Worm (Caenorhabditis elegans) whole organism, L1 larva: ENCODE results near the gene bcas-2.

Experiments
- C04F5.9 ChIP-seq: sonication (generic microtip); optimal IDR thresholded peaks from 2 replicates; lab custom pipeline; 2016; ENCODE audit warnings: missing genetic modification characterization, missing compliant biosample characterization
- C16A3.4 ChIP-seq: fragments of 150-350 bp; optimal IDR thresholded peaks from 2 replicates; lab custom pipeline; 2014; ENCODE audit warnings: missing biosample characterization, missing genetic modification characterization
- alr-1 ChIP-seq: fragments of 200-800 bp; sonication (Bioruptor generic); optimal IDR thresholded peaks from 2 replicates; lab custom pipeline; 2018; ENCODE audit warnings: borderline replicate concordance, mild to moderate bottlenecking, missing genetic modification characterization, missing compliant biosample characterization
- aly-2 ChIP-seq: fragments of 150-350 bp; optimal IDR thresholded peaks from 2 replicates; lab custom pipeline; 2014; ENCODE audit warnings: missing biosample characterization, missing genetic modification characterization
- ceh-63 ChIP-seq: fragments of 200-800 bp; sonication (Bioruptor generic); optimal IDR thresholded peaks from 2 replicates; lab custom pipeline; 2018; ENCODE audit warnings: mild to moderate bottlenecking, missing genetic modification characterization, missing compliant biosample characterization
- ceh-90 ChIP-seq: sonication (generic microtip); optimal IDR thresholded peaks from 2 replicates; lab custom pipeline; 2016; ENCODE audit warnings: missing genetic modification characterization, missing compliant biosample characterization
- ces-1 ChIP-seq: fragments of 150-350 bp; optimal IDR thresholded peaks from 2 replicates; lab custom pipeline; 2014; ENCODE audit warnings: missing biosample characterization, missing genetic modification reagents, missing genetic modification characterization
- dsc-1 ChIP-seq: sonication (generic microtip); optimal IDR thresholded peaks from 2 replicates; lab custom pipeline; 2016; ENCODE audit warnings: mild to moderate bottlenecking, missing genetic modification characterization, missing compliant biosample characterization
- efl-1 ChIP-seq, 4 experiments: fragments of 150-350 bp; optimal IDR thresholded peaks in 3 of 4; peaks in 1 of 4; 1 replicate in 1 of 4; 2 replicates in 3 of 4; lab custom pipeline; 2014; ENCODE audit warnings: missing biosample characterization in 2 of 4, missing genetic modification characterization in 2 of 4, missing genetic modification reagents in 2 of 4
- egl-13 ChIP-seq: sonication (generic microtip); optimal IDR thresholded peaks from 2 replicates; lab custom pipeline; 2016; ENCODE audit warnings: missing genotype, missing genetic modification reagents, missing genetic modification characterization, missing compliant biosample characterization
- egl-27 ChIP-seq, 2 experiments: fragments of 150-350 bp in 1 of 2; sonication (generic microtip); optimal IDR thresholded peaks; 3 replicates each; lab custom pipeline; 2017 to 2018; ENCODE audit warnings: missing biosample characterization in 2 of 2, missing genetic modification characterization in 2 of 2, missing genetic modification reagents in 2 of 2
- elt-2 ChIP-seq: sonication (generic microtip); optimal IDR thresholded peaks from 2 replicates; lab custom pipeline; 2016; ENCODE audit warnings: missing genetic modification characterization, mild to moderate bottlenecking, inconsistent platforms, missing compliant biosample characterization, missing genetic modification reagents
- fos-1 ChIP-seq: fragments of 150-350 bp; optimal IDR thresholded peaks from 2 replicates; lab custom pipeline; 2014; ENCODE audit warnings: missing biosample characterization, missing genetic modification characterization
- grh-1 ChIP-seq: fragments of 200-800 bp; sonication (Bioruptor generic); IDR thresholded peaks from 2 replicates; pipeline ENCODE4 v1.3.6; 2022; ENCODE audit warnings: missing genetic modification reagents, missing genetic modification characterization, missing compliant biosample characterization
- hlh-17 ChIP-seq: fragments of 200-800 bp; sonication (Bioruptor generic); optimal IDR thresholded peaks from 2 replicates; lab custom pipeline; 2018; ENCODE audit warnings: missing genetic modification characterization, mild to moderate bottlenecking, missing compliant biosample characterization, moderate library complexity, borderline replicate concordance
- hpl-2 ChIP-seq: fragments of 150-350 bp; optimal IDR thresholded peaks from 2 replicates; lab custom pipeline; 2014; ENCODE audit warnings: missing biosample characterization, missing genetic modification reagents, missing genetic modification characterization
- jun-1 ChIP-seq: fragments of 150-350 bp; optimal IDR thresholded peaks from 2 replicates; lab custom pipeline; 2014; ENCODE audit warnings: missing biosample characterization, missing genetic modification reagents, missing genetic modification characterization
- lin-14 ChIP-seq: fragments of 200-800 bp; sonication (Bioruptor generic); optimal IDR thresholded peaks from 2 replicates; lab custom pipeline; 2018; ENCODE audit warnings: mild to moderate bottlenecking, missing genetic modification characterization, moderate library complexity, missing compliant biosample characterization
- lin-35 ChIP-seq, 2 experiments: fragments of 150-350 bp; optimal IDR thresholded peaks; 2 replicates each; lab custom pipeline; 2014; ENCODE audit warnings: missing biosample characterization in 2 of 2, missing genetic modification characterization in 2 of 2, missing genetic modification reagents in 2 of 2
- mab-9 ChIP-seq: fragments of 200-800 bp; sonication (Bioruptor generic); IDR thresholded peaks from 2 replicates; pipeline ENCODE4 v1.3.6; 2022; ENCODE audit warnings: missing genetic modification reagents, missing genetic modification characterization, missing compliant biosample characterization
- mep-1 ChIP-seq: fragments of 150-350 bp; optimal IDR thresholded peaks from 2 replicates; lab custom pipeline; 2014; ENCODE audit warnings: missing biosample characterization, missing genetic modification characterization
- nhr-237 ChIP-seq: fragments of 150-350 bp; optimal IDR thresholded peaks from 2 replicates; lab custom pipeline; 2014; ENCODE audit warnings: missing biosample characterization, missing genetic modification characterization
- nhr-28 ChIP-seq: fragments of 150-350 bp; optimal IDR thresholded peaks from 2 replicates; lab custom pipeline; 2014; ENCODE audit warnings: missing biosample characterization, missing genetic modification characterization
- nhr-71 ChIP-seq: sonication (generic microtip); optimal IDR thresholded peaks from 2 replicates; lab custom pipeline; 2016; ENCODE audit warnings: mild to moderate bottlenecking, missing genetic modification characterization, moderate library complexity, missing compliant biosample characterization
- nhr-77 ChIP-seq: fragments of 150-350 bp; optimal IDR thresholded peaks from 2 replicates; lab custom pipeline; 2014; ENCODE audit warnings: missing biosample characterization, missing genetic modification characterization
- nhr-90 ChIP-seq: sonication (generic microtip); optimal IDR thresholded peaks from 2 replicates; lab custom pipeline; 2016; ENCODE audit warnings: mild to moderate bottlenecking, missing genetic modification characterization, missing compliant biosample characterization; ENCODE audit not compliant: poor library complexity
- pag-3 ChIP-seq: sonication (generic microtip); optimal IDR thresholded peaks from 2 replicates; lab custom pipeline; 2017; ENCODE audit warnings: missing genetic modification characterization, mild to moderate bottlenecking, missing compliant biosample characterization, antibody characterized with exemption, borderline replicate concordance; ENCODE audit not compliant: insufficient read depth
- pax-3 ChIP-seq: fragments of 200-800 bp; sonication (Bioruptor generic); optimal IDR thresholded peaks from 2 replicates; lab custom pipeline; 2018; ENCODE audit warnings: mild to moderate bottlenecking, missing genetic modification characterization, moderate library complexity, missing compliant biosample characterization
- rnt-1 ChIP-seq: sonication (generic microtip); optimal IDR thresholded peaks from 2 replicates; lab custom pipeline; 2016; ENCODE audit warnings: mild to moderate bottlenecking, missing genetic modification characterization, moderate library complexity, missing compliant biosample characterization
- snu-23 ChIP-seq: sonication (generic microtip); optimal IDR thresholded peaks from 2 replicates; lab custom pipeline; 2016; ENCODE audit warnings: missing genetic modification characterization, missing compliant biosample characterization
- sptf-1 ChIP-seq: fragments of 150-350 bp; optimal IDR thresholded peaks from 2 replicates; lab custom pipeline; 2014; ENCODE audit warnings: missing biosample characterization, missing genetic modification characterization
- swsn-7 ChIP-seq: sonication (generic microtip); optimal IDR thresholded peaks from 2 replicates; lab custom pipeline; 2016; ENCODE audit warnings: missing genetic modification characterization, missing compliant biosample characterization
- tbx-2 ChIP-seq: sonication (generic microtip); optimal IDR thresholded peaks from 2 replicates; lab custom pipeline; 2016; ENCODE audit warnings: missing genetic modification characterization, missing compliant biosample characterization
- unc-130 ChIP-seq: fragments of 150-350 bp; optimal IDR thresholded peaks from 2 replicates; lab custom pipeline; 2017; ENCODE audit warnings: missing biosample characterization, missing genetic modification characterization, inconsistent platforms
- unc-30 ChIP-seq: sonication (generic microtip); optimal IDR thresholded peaks from 2 replicates; lab custom pipeline; 2017; ENCODE audit warnings: missing biosample characterization, missing genetic modification characterization
- unc-62 ChIP-seq: fragments of 150-350 bp; optimal IDR thresholded peaks from 2 replicates; lab custom pipeline; 2014; ENCODE audit warnings: missing biosample characterization, missing genetic modification reagents, missing genetic modification characterization
- vab-15 ChIP-seq: sonication (generic microtip); optimal IDR thresholded peaks from 2 replicates; lab custom pipeline; 2017; ENCODE audit warnings: missing genotype, mild to moderate bottlenecking, missing genetic modification characterization, missing compliant biosample characterization
- zag-1 ChIP-seq: fragments of 150-350 bp; optimal IDR thresholded peaks from 2 replicates; lab custom pipeline; 2014; ENCODE audit warnings: missing biosample characterization, missing genetic modification characterization
- zip-4 ChIP-seq: fragments of 200-800 bp; sonication (Bioruptor generic); optimal IDR thresholded peaks from 2 replicates; lab custom pipeline; 2018; ENCODE audit warnings: mild to moderate bottlenecking, missing genetic modification characterization, moderate library complexity, missing compliant biosample characterization
- ztf-4 ChIP-seq: fragments of 150-350 bp; optimal IDR thresholded peaks from 2 replicates; lab custom pipeline; 2014; ENCODE audit warnings: missing biosample characterization, missing genetic modification characterization

bcas-2 gene

DNA sequence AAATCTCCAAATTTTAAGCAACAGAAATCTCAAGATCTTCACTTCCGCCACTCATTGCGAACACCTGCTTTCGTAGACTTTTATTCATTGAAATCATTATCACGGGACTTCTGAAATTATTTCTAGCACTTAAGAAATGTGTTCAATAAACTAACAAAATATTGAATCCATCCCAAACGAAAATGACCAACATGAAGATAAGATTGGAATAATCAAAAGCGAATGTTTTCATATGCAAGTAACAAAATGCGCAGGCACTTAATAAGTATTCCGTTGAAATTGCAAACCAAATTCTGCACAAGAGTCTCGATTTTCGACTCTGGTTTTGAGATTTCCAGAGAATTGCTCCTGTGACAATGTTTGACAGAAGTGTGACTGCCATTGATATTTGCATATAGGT is 18.8 kb upstream of the bcas-2 start, which contains the start of gene srg-5:
TSS of gene srg-5 (minus strand) at position 101 of the 400 bp plus-strand sequence.
- TF ChIP-seq ces-1 (GFP tag; lab: Kevin White, UChicago) (no peak), hlh-17 (GFP tag; lab: Kevin White, UChicago) (no peak), fos-1 (tag; lab: Kevin White, UChicago) (no peak), lin-14 (GFP tag; lab: Kevin White, UChicago) (no peak), pag-3 (no peak), jun-1 (tag; lab: Kevin White, UChicago) (no peak), nhr-90 (tag; lab: Kevin White, UChicago) (no peak), rnt-1 (tag; lab: Kevin White, UChicago) (no peak), unc-130 (tag; lab: Kevin White, UChicago) (no peak), mep-1 (no peak), zag-1 (no peak), swsn-7 (tag; lab: Kevin White, UChicago) (no peak), snu-23 (no peak), hpl-2 (GFP tag; lab: Kevin White, UChicago) (no peak), egl-27 (tag; optimal IDR thresholded peaks at IDR 0.05; lab: Kevin White, UChicago) (no peak), ceh-63 (GFP tag; lab: Kevin White, UChicago) (no peak), aly-2 (tag; lab: Kevin White, UChicago) (no peak), tbx-2 (tag; lab: Kevin White, UChicago) (no peak), unc-62 (GFP tag; lab: Kevin White, UChicago) (no peak), nhr-28 (tag; lab: Kevin White, UChicago) (no peak)

DNA sequence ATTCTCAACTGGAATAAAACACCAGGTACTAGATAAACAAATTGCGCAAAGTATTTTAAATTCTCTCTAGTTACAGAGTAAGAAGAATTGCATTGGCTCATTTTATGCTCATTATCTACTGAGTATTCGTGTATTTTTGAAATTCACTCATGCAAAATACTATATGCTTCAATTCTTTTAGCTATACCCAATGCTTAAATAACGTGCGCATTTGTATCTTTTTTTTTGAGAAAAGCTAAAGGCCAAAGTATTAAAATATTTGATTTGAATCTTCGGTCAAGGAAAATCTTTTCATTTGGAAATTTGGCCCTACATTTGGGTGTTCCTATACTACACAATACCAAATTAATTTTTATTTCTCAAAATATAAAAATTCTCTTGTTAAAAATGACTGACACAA is 16.4 kb upstream of the bcas-2 start, which contains the start of gene srg-4:
TSS of gene srg-4 (minus strand) at position 101 of the 400 bp plus-strand sequence.
- TF ChIP-seq vab-15, result no peak
- no peak for TF ChIP-seq grh-1
- no peak for TF ChIP-seq dsc-1 (tag; lab: Kevin White, UChicago)
- no peak for TF ChIP-seq nhr-77 (tag; lab: Kevin White, UChicago)
- TF ChIP-seq lin-35 (GFP tag; optimal IDR thresholded peaks at IDR 0.05; lab: Kevin White, UChicago), result no peak
- no peak for TF ChIP-seq alr-1 (tag; lab: Kevin White, UChicago)
- no peak for TF ChIP-seq C04F5.9 (tag; lab: Kevin White, UChicago)
- no peak for TF ChIP-seq zip-4 (GFP tag; lab: Kevin White, UChicago)
- no peak for TF ChIP-seq jun-1 (tag; lab: Kevin White, UChicago)
- TF ChIP-seq nhr-237 (tag; lab: Kevin White, UChicago), result no peak
- TF ChIP-seq pax-3 (tag; lab: Kevin White, UChicago), result no peak
- no peak for TF ChIP-seq unc-130 (tag; lab: Kevin White, UChicago)
- no peak for TF ChIP-seq elt-2
- no peak for TF ChIP-seq lin-14 (GFP tag; lab: Kevin White, UChicago)
- no peak for TF ChIP-seq nhr-71
- no peak for TF ChIP-seq ceh-90 (tag; lab: Kevin White, UChicago)
- no peak for TF ChIP-seq efl-1 (optimal IDR thresholded peaks at IDR 0.05; lab: Kevin White, UChicago)
- no peak for TF ChIP-seq efl-1 (GFP tag; optimal IDR thresholded peaks at IDR 0.05 in 1 of 2; lab: Kevin White, UChicago)

DNA sequence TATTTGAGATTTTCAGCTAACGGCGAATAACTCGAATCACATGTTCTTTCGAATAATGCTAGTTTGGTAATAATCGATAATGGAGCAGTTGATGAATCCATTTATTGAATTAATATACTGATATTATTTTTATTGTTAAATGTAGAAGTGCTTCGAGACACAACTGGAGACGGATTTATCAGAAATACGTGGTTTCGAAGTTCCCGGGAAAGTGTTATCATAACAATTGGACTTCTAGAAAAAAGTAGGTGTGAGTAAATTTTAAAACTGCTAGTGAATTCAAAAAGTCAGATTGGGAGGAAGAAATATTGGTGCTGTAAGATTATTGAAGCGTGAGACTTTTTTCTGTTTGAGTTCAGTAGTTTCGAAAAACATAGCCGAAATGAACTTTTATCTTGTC is 14.5 kb upstream of the bcas-2 start, which contains the start of gene srg-2:
TSS of gene srg-2 (minus strand) at position 101 of the 400 bp plus-strand sequence.
- no peak for TF ChIP-seq mep-1
- TF ChIP-seq unc-30, result no peak
- no peak for TF ChIP-seq ztf-4 (tag; lab: Kevin White, UChicago)
- TF ChIP-seq sptf-1 (tag; lab: Kevin White, UChicago), result no peak
- TF ChIP-seq dsc-1 (tag; lab: Kevin White, UChicago), result no peak
- TF ChIP-seq C16A3.4 (tag; lab: Kevin White, UChicago), result no peak
- TF ChIP-seq mab-9 (GFP tag; lab: Robert Waterston, UW), result no peak
- no peak for TF ChIP-seq nhr-237 (tag; lab: Kevin White, UChicago)
- no peak for TF ChIP-seq unc-62 (GFP tag; lab: Kevin White, UChicago)
- no peak for TF ChIP-seq egl-13
